Fruit fly (Drosophila melanogaster) whole organism, embryonic: ENCODE results near the gene CG13658.

Source experiments
- CG7786 ChIP-seq: fragments of 200-800 bp; sonication (Bioruptor generic); optimal IDR thresholded peaks from 2 replicates; lab custom pipeline; 2016; ENCODE audit warnings: missing biosample characterization, missing genetic modification characterization
- CG7963 ChIP-seq: fragments of 200-800 bp; sonication (Bioruptor generic); IDR thresholded peaks from 3 replicates; pipeline ENCODE4 v1.3.6; 2022; ENCODE audit warnings: missing biosample characterization, missing genetic modification characterization; ENCODE audit not compliant: partially characterized antibody
- Hr39 ChIP-seq: fragments of >200 bp; optimal IDR thresholded peaks from 2 replicates; lab custom pipeline; 2017
- Hsf ChIP-seq: fragments of 200-800 bp; sonication (Bioruptor generic); optimal IDR thresholded peaks from 3 replicates; lab custom pipeline; 2016; ENCODE audit warnings: missing biosample characterization, missing genetic modification characterization
- Jarid2 ChIP-seq: fragments of 200-800 bp; sonication (Bioruptor generic); optimal IDR thresholded peaks from 3 replicates; lab custom pipeline; 2017; ENCODE audit warnings: mild to moderate bottlenecking, missing biosample characterization, missing genetic modification reagents, missing genetic modification characterization
- Lpt ChIP-seq: fragments of >200 bp; optimal IDR thresholded peaks from 2 replicates; lab custom pipeline; 2018; ENCODE audit warnings: missing biosample characterization, missing genetic modification characterization
- NC2α ChIP-seq: fragments of 200-800 bp; sonication (Bioruptor generic); optimal IDR thresholded peaks from 2 replicates; lab custom pipeline; 2016; ENCODE audit warnings: missing biosample characterization, missing genetic modification characterization
- kay ChIP-seq: fragments of 200-800 bp; sonication (Bioruptor generic); optimal IDR thresholded peaks from 2 replicates; lab custom pipeline; 2016; ENCODE audit warnings: missing biosample characterization, missing genetic modification characterization
- sc ChIP-seq, 3 experiments: fragments of >200 bp in 2 of 3; fragments of 200-800 bp in 1 of 3; sonication (Bioruptor generic) in 1 of 3; optimal IDR thresholded peaks; 2 replicates in 2 of 3; 3 replicates in 1 of 3; lab custom pipeline; 2017; ENCODE audit warnings: mild to moderate bottlenecking in 1 of 3, missing biosample characterization in 1 of 3, missing genetic modification characterization in 1 of 3, missing genetic modification reagents in 1 of 3

DNA sequence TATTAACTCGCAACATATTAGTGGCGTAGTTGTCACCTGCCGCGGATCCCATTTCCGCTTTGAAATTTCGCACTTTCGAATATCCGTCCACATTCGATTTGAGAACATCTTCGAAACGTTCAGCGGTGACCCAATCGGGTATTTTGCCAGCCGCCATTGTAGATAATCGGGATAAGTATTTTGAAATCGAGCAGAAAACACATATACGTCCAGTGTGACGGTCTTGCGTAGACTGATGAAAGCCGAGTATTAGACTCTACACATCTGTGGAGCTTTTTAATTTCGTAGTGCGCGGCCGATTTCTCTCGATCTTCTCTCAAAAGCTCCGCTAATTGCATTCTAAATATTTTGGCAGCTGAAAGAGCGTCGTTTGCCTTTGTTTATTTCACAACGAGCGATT, 41.8 kb downstream of the CG13658 start, which contains the start of gene CHKov1:
- TF ChIP-seq kay (GFP tag; lab: Kevin White, UChicago): no peak
- no peak for TF ChIP-seq Lpt
- TF ChIP-seq Hsf (GFP tag; lab: Kevin White, UChicago): no peak
- TF ChIP-seq sc (optimal IDR thresholded peaks at IDR 0.05; lab: Kevin White, UChicago): no peak
- no peak for TF ChIP-seq sc (GFP tag; optimal IDR thresholded peaks at IDR 0.05; lab: Kevin White, UChicago)
- TF ChIP-seq NC2α (GFP tag; lab: Kevin White, UChicago): no peak
- TF ChIP-seq CG7963 (GFP tag; lab: Robert Waterston, UW): no peak
- TF ChIP-seq Hr39 (lab: Kevin White, UChicago): no peak
- peak; percentile 90 for TF ChIP-seq Jarid2 (GFP tag; lab: Kevin White, UChicago)
- TF ChIP-seq CG7786 (GFP tag; lab: Kevin White, UChicago): no peak
